Worm (Caenorhabditis elegans) whole organism, L1 larva: ENCODE results near the gene B0222.15.

ENCODE experiments used
- C04F5.9 ChIP-seq: sonication (generic microtip); optimal IDR thresholded peaks from 2 replicates; lab custom pipeline; 2016; ENCODE audit warnings: missing genetic modification characterization, missing compliant biosample characterization
- C16A3.4 ChIP-seq: fragments of 150-350 bp; optimal IDR thresholded peaks from 2 replicates; lab custom pipeline; 2014; ENCODE audit warnings: missing biosample characterization, missing genetic modification characterization
- C34B4.2 ChIP-seq: sonication (generic microtip); optimal IDR thresholded peaks from 2 replicates; lab custom pipeline; 2017; ENCODE audit warnings: mild to moderate bottlenecking, missing genetic modification characterization, missing compliant biosample characterization
- F16B12.6 ChIP-seq: fragments of 150-350 bp; optimal IDR thresholded peaks from 2 replicates; lab custom pipeline; 2014; ENCODE audit warnings: missing biosample characterization, missing genetic modification characterization
- Y116A8C.19 ChIP-seq: sonication (generic microtip); optimal IDR thresholded peaks from 2 replicates; lab custom pipeline; 2016; ENCODE audit warnings: missing compliant biosample characterization, missing genetic modification characterization, borderline replicate concordance
- aha-1 ChIP-seq: fragments of 150-350 bp; optimal IDR thresholded peaks from 2 replicates; lab custom pipeline; 2014; ENCODE audit warnings: missing biosample characterization, missing genetic modification characterization
- aly-2 ChIP-seq: fragments of 150-350 bp; optimal IDR thresholded peaks from 2 replicates; lab custom pipeline; 2014; ENCODE audit warnings: missing biosample characterization, missing genetic modification characterization
- ama-1 ChIP-seq: fragments of 150-350 bp; optimal IDR thresholded peaks from 2 replicates; lab custom pipeline; 2014
- ceh-63 ChIP-seq: fragments of 200-800 bp; sonication (Bioruptor generic); optimal IDR thresholded peaks from 2 replicates; lab custom pipeline; 2018; ENCODE audit warnings: mild to moderate bottlenecking, missing genetic modification characterization, missing compliant biosample characterization
- ceh-8 ChIP-seq: fragments of 200-800 bp; sonication (Bioruptor generic); optimal IDR thresholded peaks from 2 replicates; lab custom pipeline; 2018; ENCODE audit warnings: mild to moderate bottlenecking, missing genetic modification characterization, moderate library complexity, missing compliant biosample characterization
- ceh-88 ChIP-seq: fragments of 200-800 bp; sonication (Bioruptor generic); IDR thresholded peaks from 2 replicates; pipeline ENCODE4 v1.3.6; 2022; ENCODE audit warnings: missing genetic modification characterization, missing compliant biosample characterization
- ces-1 ChIP-seq: fragments of 150-350 bp; optimal IDR thresholded peaks from 2 replicates; lab custom pipeline; 2014; ENCODE audit warnings: missing biosample characterization, missing genetic modification reagents, missing genetic modification characterization
- dsc-1 ChIP-seq: sonication (generic microtip); optimal IDR thresholded peaks from 2 replicates; lab custom pipeline; 2016; ENCODE audit warnings: mild to moderate bottlenecking, missing genetic modification characterization, missing compliant biosample characterization
- efl-1 ChIP-seq, 4 experiments: fragments of 150-350 bp; optimal IDR thresholded peaks in 3 of 4; peaks in 1 of 4; 1 replicate in 1 of 4; 2 replicates in 3 of 4; lab custom pipeline; 2014; ENCODE audit warnings: missing biosample characterization in 2 of 4, missing genetic modification characterization in 2 of 4, missing genetic modification reagents in 2 of 4
- efl-3 ChIP-seq: fragments of 200-800 bp; sonication (Bioruptor generic); optimal IDR thresholded peaks from 2 replicates; lab custom pipeline; 2018; ENCODE audit warnings: mild to moderate bottlenecking, missing genetic modification characterization, missing compliant biosample characterization
- egl-13 ChIP-seq: sonication (generic microtip); optimal IDR thresholded peaks from 2 replicates; lab custom pipeline; 2016; ENCODE audit warnings: missing genotype, missing genetic modification reagents, missing genetic modification characterization, missing compliant biosample characterization
- egl-27 ChIP-seq, 2 experiments: fragments of 150-350 bp in 1 of 2; sonication (generic microtip); optimal IDR thresholded peaks; 3 replicates each; lab custom pipeline; 2017 to 2018; ENCODE audit warnings: missing biosample characterization in 2 of 2, missing genetic modification characterization in 2 of 2, missing genetic modification reagents in 2 of 2
- elt-3 ChIP-seq, 6 experiments: fragments of 150-350 bp in 1 of 6; sonication (generic microtip); optimal IDR thresholded peaks; 2 replicates each; lab custom pipeline; 2017 to 2018; ENCODE audit warnings: missing biosample characterization in 6 of 6, missing genetic modification characterization in 6 of 6, inconsistent platforms in 1 of 6
- ets-5 ChIP-seq: fragments of 200-800 bp; sonication (Bioruptor generic); IDR thresholded peaks from 2 replicates; pipeline ENCODE4 v1.3.6; 2022; ENCODE audit warnings: missing genetic modification characterization, missing compliant biosample characterization
- fkh-4 ChIP-seq: sonication (generic microtip); optimal IDR thresholded peaks from 2 replicates; lab custom pipeline; 2016; ENCODE audit warnings: missing compliant biosample characterization, missing genetic modification characterization, borderline replicate concordance
- fos-1 ChIP-seq: fragments of 150-350 bp; optimal IDR thresholded peaks from 2 replicates; lab custom pipeline; 2014; ENCODE audit warnings: missing biosample characterization, missing genetic modification characterization
- grh-1 ChIP-seq: fragments of 200-800 bp; sonication (Bioruptor generic); IDR thresholded peaks from 2 replicates; pipeline ENCODE4 v1.3.6; 2022; ENCODE audit warnings: missing genetic modification reagents, missing genetic modification characterization, missing compliant biosample characterization
- hlh-4 ChIP-seq: sonication (generic microtip); optimal IDR thresholded peaks from 2 replicates; lab custom pipeline; 2016; ENCODE audit warnings: mild to moderate bottlenecking, missing genetic modification characterization, missing compliant biosample characterization
- hpl-2 ChIP-seq: fragments of 150-350 bp; optimal IDR thresholded peaks from 2 replicates; lab custom pipeline; 2014; ENCODE audit warnings: missing biosample characterization, missing genetic modification reagents, missing genetic modification characterization
- isw-1 ChIP-seq: fragments of 200-800 bp; sonication (Bioruptor generic); IDR thresholded peaks from 2 replicates; pipeline ENCODE4 v1.3.6; 2022; ENCODE audit warnings: missing genetic modification characterization, missing compliant biosample characterization
- lin-14 ChIP-seq: fragments of 200-800 bp; sonication (Bioruptor generic); optimal IDR thresholded peaks from 2 replicates; lab custom pipeline; 2018; ENCODE audit warnings: mild to moderate bottlenecking, missing genetic modification characterization, moderate library complexity, missing compliant biosample characterization
- lin-15B ChIP-seq: fragments of 150-350 bp; sonication (generic microtip); optimal IDR thresholded peaks from 3 replicates; lab custom pipeline; 2014; ENCODE audit warnings: missing biosample characterization, missing genetic modification characterization
- lin-39 ChIP-seq: fragments of 150-350 bp; optimal IDR thresholded peaks from 2 replicates; lab custom pipeline; 2014; ENCODE audit warnings: missing biosample characterization, missing genetic modification reagents, missing genetic modification characterization
- lir-3 ChIP-seq: sonication (generic microtip); optimal IDR thresholded peaks from 2 replicates; lab custom pipeline; 2016; ENCODE audit warnings: mild to moderate bottlenecking, missing genetic modification characterization, moderate library complexity, missing compliant biosample characterization; ENCODE audit not compliant: poor library complexity
- lsy-2 ChIP-seq, 2 experiments: fragments of 150-350 bp; optimal IDR thresholded peaks; 2 replicates each; lab custom pipeline; 2014; ENCODE audit warnings: missing biosample characterization in 2 of 2, missing genetic modification characterization in 2 of 2
- mab-9 ChIP-seq: fragments of 200-800 bp; sonication (Bioruptor generic); IDR thresholded peaks from 2 replicates; pipeline ENCODE4 v1.3.6; 2022; ENCODE audit warnings: missing genetic modification reagents, missing genetic modification characterization, missing compliant biosample characterization
- mdl-1 ChIP-seq, 2 experiments: fragments of 150-350 bp; optimal IDR thresholded peaks; 2 replicates each; lab custom pipeline; 2014 to 2017; ENCODE audit warnings: missing biosample characterization in 2 of 2, missing genetic modification characterization in 2 of 2, inconsistent platforms in 1 of 2
- mef-2 ChIP-seq: fragments of 150-350 bp; optimal IDR thresholded peaks from 2 replicates; lab custom pipeline; 2014; ENCODE audit warnings: missing biosample characterization, missing genetic modification characterization
- mep-1 ChIP-seq: fragments of 150-350 bp; optimal IDR thresholded peaks from 2 replicates; lab custom pipeline; 2014; ENCODE audit warnings: missing biosample characterization, missing genetic modification characterization
- nhr-19 ChIP-seq: fragments of 200-800 bp; sonication (Bioruptor generic); conservative IDR thresholded peaks from 2 replicates; pipeline ENCODE4 v1.3.6; 2022; ENCODE audit warnings: missing genetic modification characterization, missing compliant biosample characterization
- nhr-237 ChIP-seq: fragments of 150-350 bp; optimal IDR thresholded peaks from 2 replicates; lab custom pipeline; 2014; ENCODE audit warnings: missing biosample characterization, missing genetic modification characterization
- nhr-28 ChIP-seq: fragments of 150-350 bp; optimal IDR thresholded peaks from 2 replicates; lab custom pipeline; 2014; ENCODE audit warnings: missing biosample characterization, missing genetic modification characterization
- nhr-47 ChIP-seq: sonication (generic microtip); optimal IDR thresholded peaks from 2 replicates; lab custom pipeline; 2016; ENCODE audit warnings: mild to moderate bottlenecking, missing genetic modification characterization, moderate library complexity, missing compliant biosample characterization
- nhr-76 ChIP-seq: sonication (generic microtip); optimal IDR thresholded peaks from 2 replicates; lab custom pipeline; 2017; ENCODE audit warnings: missing biosample characterization, missing genetic modification characterization
- nhr-77 ChIP-seq: fragments of 150-350 bp; optimal IDR thresholded peaks from 2 replicates; lab custom pipeline; 2014; ENCODE audit warnings: missing biosample characterization, missing genetic modification characterization
- nhr-85 ChIP-seq: sonication (generic microtip); peaks from one replicate; lab custom pipeline; 2016; ENCODE audit warnings: missing genetic modification characterization, inconsistent platforms, missing compliant biosample characterization
- nhr-90 ChIP-seq: sonication (generic microtip); optimal IDR thresholded peaks from 2 replicates; lab custom pipeline; 2016; ENCODE audit warnings: mild to moderate bottlenecking, missing genetic modification characterization, missing compliant biosample characterization; ENCODE audit not compliant: poor library complexity
- pax-3 ChIP-seq: fragments of 200-800 bp; sonication (Bioruptor generic); optimal IDR thresholded peaks from 2 replicates; lab custom pipeline; 2018; ENCODE audit warnings: mild to moderate bottlenecking, missing genetic modification characterization, moderate library complexity, missing compliant biosample characterization
- rnt-1 ChIP-seq: sonication (generic microtip); optimal IDR thresholded peaks from 2 replicates; lab custom pipeline; 2016; ENCODE audit warnings: mild to moderate bottlenecking, missing genetic modification characterization, moderate library complexity, missing compliant biosample characterization
- snu-23 ChIP-seq: sonication (generic microtip); optimal IDR thresholded peaks from 2 replicates; lab custom pipeline; 2016; ENCODE audit warnings: missing genetic modification characterization, missing compliant biosample characterization
- sox-4 ChIP-seq: sonication (generic microtip); optimal IDR thresholded peaks from 2 replicates; lab custom pipeline; 2016; ENCODE audit warnings: missing genetic modification characterization, missing compliant biosample characterization
- sup-37 ChIP-seq: fragments of 200-800 bp; sonication (Bioruptor generic); optimal IDR thresholded peaks from 2 replicates; lab custom pipeline; 2018; ENCODE audit warnings: mild to moderate bottlenecking, missing genetic modification characterization, missing compliant biosample characterization
- vab-15 ChIP-seq: sonication (generic microtip); optimal IDR thresholded peaks from 2 replicates; lab custom pipeline; 2017; ENCODE audit warnings: missing genotype, mild to moderate bottlenecking, missing genetic modification characterization, missing compliant biosample characterization
- xbp-1 ChIP-seq: sonication (generic microtip); optimal IDR thresholded peaks from 2 replicates; lab custom pipeline; 2016; ENCODE audit warnings: missing genetic modification characterization, missing compliant biosample characterization
- zag-1 ChIP-seq: fragments of 150-350 bp; optimal IDR thresholded peaks from 2 replicates; lab custom pipeline; 2014; ENCODE audit warnings: missing biosample characterization, missing genetic modification characterization
- ztf-4 ChIP-seq: fragments of 150-350 bp; optimal IDR thresholded peaks from 2 replicates; lab custom pipeline; 2014; ENCODE audit warnings: missing biosample characterization, missing genetic modification characterization

B0222.15 gene

ce11 chrV:9163897-9164296 lies 7.3 kb upstream of the B0222.15 start (continued):
- TF ChIP-seq egl-27 (tag; optimal IDR thresholded peaks at IDR 0.05; lab: Kevin White, UChicago) (no peak), lin-14 (GFP tag; lab: Kevin White, UChicago) (peak; percentile 6), efl-3 (GFP tag; lab: Kevin White, UChicago) (no peak), ztf-4 (tag; lab: Kevin White, UChicago) (no peak), pax-3 (no peak), fkh-4 (tag; lab: Kevin White, UChicago) (no peak), lin-15B (tag; lab: Kevin White, UChicago) (no peak), C04F5.9 (no peak), ceh-63 (GFP tag; lab: Kevin White, UChicago) (no peak), lir-3 (tag; lab: Kevin White, UChicago) (no peak), isw-1 (GFP tag; lab: Robert Waterston, UW) (no peak), rnt-1 (tag; lab: Kevin White, UChicago) (no peak), mep-1 (tag; lab: Kevin White, UChicago) (no peak), hlh-4 (tag; lab: Kevin White, UChicago) (no peak), nhr-77 (tag; lab: Kevin White, UChicago) (no peak), xbp-1 (tag; lab: Kevin White, UChicago) (no peak), C34B4.2 (tag; lab: Kevin White, UChicago) (no peak), ets-5 (GFP tag; lab: Robert Waterston, UW) (no peak), mef-2 (tag; lab: Kevin White, UChicago) (no peak), efl-1 (optimal IDR thresholded peaks at IDR 0.05; lab: Kevin White, UChicago) (peak in 1 of 2 experiments; percentile 11), efl-1 (GFP tag; optimal IDR thresholded peaks at IDR 0.05 in 1 of 2; lab: Kevin White, UChicago) (no peak), vab-15 (tag; lab: Kevin White, UChicago) (no peak), mab-9 (GFP tag; lab: Robert Waterston, UW) (no peak), ceh-88 (GFP tag; lab: Robert Waterston, UW) (no peak), ces-1 (GFP tag; lab: Kevin White, UChicago) (no peak), sup-37 (GFP tag; lab: Kevin White, UChicago) (no peak), egl-13 (tag; lab: Kevin White, UChicago) (no peak), snu-23 (no peak), nhr-47 (tag; lab: Kevin White, UChicago) (peak; percentile 21), nhr-90 (tag; lab: Kevin White, UChicago) (peak; percentile 10), sox-4 (tag; lab: Kevin White, UChicago) (no peak), aha-1 (tag; lab: Kevin White, UChicago) (no peak), nhr-76 (tag; lab: Kevin White, UChicago) (no peak), lin-39 (tag; lab: Kevin White, UChicago) (no peak), zag-1 (no peak), nhr-237 (tag; lab: Kevin White, UChicago) (no peak), Y116A8C.19 (tag; lab: Kevin White, UChicago) (no peak), ama-1 (lab: Kevin White, UChicago) (peak; percentile 73), grh-1 (GFP tag; lab: Robert Waterston, UW) (no peak), aly-2 (peak; percentile 54), elt-3 (tag; optimal IDR thresholded peaks at IDR 0.05; lab: Kevin White, UChicago) (peak in 2 of 6 experiments; percentile 35 to 46), C16A3.4 (tag; lab: Kevin White, UChicago) (no peak), lsy-2 (tag; optimal IDR thresholded peaks at IDR 0.05; lab: Kevin White, UChicago) (peak in 1 of 2 experiments; percentile 43), fos-1 (tag; lab: Kevin White, UChicago) (no peak), F16B12.6 (no peak), dsc-1 (tag; lab: Kevin White, UChicago) (no peak), ceh-8 (GFP tag; lab: Kevin White, UChicago) (no peak), hpl-2 (GFP tag; lab: Kevin White, UChicago) (no peak), nhr-19 (0 out of 2 replicates have a peak, but pooled peaks have one; percentile 5), nhr-85 (tag; lab: Kevin White, UChicago) (peak; percentile 70), mdl-1 (tag; optimal IDR thresholded peaks at IDR 0.05; lab: Kevin White, UChicago) (no peak), nhr-28 (no peak)
